Fruit fly (Drosophila melanogaster) whole organism, embryonic: ENCODE results near the gene NK7.1.
A peak's percentile ranks its signal among the peaks of the same experiment; 100 is the strongest.

ENCODE experiments used
- CG10267 ChIP-seq: fragments of 200-800 bp; sonication (Bioruptor generic); optimal IDR thresholded peaks from 2 replicates; lab custom pipeline; 2018; ENCODE audit warnings: missing biosample characterization, mild to moderate bottlenecking, missing genetic modification characterization, moderate library complexity
- CG10431 ChIP-seq: fragments of 200-800 bp; sonication (Bioruptor generic); optimal IDR thresholded peaks from 3 replicates; lab custom pipeline; 2018; ENCODE audit warnings: missing biosample characterization, mild to moderate bottlenecking, missing genetic modification characterization
- CG1603 ChIP-seq: fragments of 200-800 bp; sonication (Bioruptor generic); optimal IDR thresholded peaks from 2 replicates; lab custom pipeline; 2019; ENCODE audit warnings: missing biosample characterization, mild to moderate bottlenecking, missing genetic modification characterization, moderate library complexity
- CG16779 ChIP-seq: fragments of 200-800 bp; sonication (Bioruptor generic); IDR thresholded peaks from 2 replicates; pipeline ENCODE4 v1.3.6; 2022; ENCODE audit warnings: missing biosample characterization, missing genetic modification characterization
- CG17612 ChIP-seq: fragments of 200-800 bp; sonication (Bioruptor generic); IDR thresholded peaks from 2 replicates; pipeline ENCODE4 v1.3.6; 2022; ENCODE audit warnings: missing biosample characterization, missing genetic modification characterization
- CG31441 ChIP-seq: fragments of 200-800 bp; sonication (Bioruptor generic); IDR thresholded peaks from 2 replicates; pipeline ENCODE4 v1.3.6; 2022; ENCODE audit warnings: missing biosample characterization, missing genetic modification characterization
- CG3726 ChIP-seq: fragments of 200-800 bp; sonication (Bioruptor generic); IDR thresholded peaks from 3 replicates; pipeline ENCODE4, ENCODE4 v1.3.6; 2022; ENCODE audit warnings: missing biosample characterization, missing genetic modification characterization
- CG4854 ChIP-seq: fragments of 200-800 bp; sonication (Bioruptor generic); optimal IDR thresholded peaks from 2 replicates; lab custom pipeline; 2016; ENCODE audit warnings: missing biosample characterization, missing genetic modification characterization, inconsistent platforms
- CG6654 ChIP-seq: fragments of 200-800 bp; sonication (Bioruptor generic); optimal IDR thresholded peaks from 2 replicates; lab custom pipeline; 2017; ENCODE audit warnings: missing biosample characterization, mild to moderate bottlenecking, missing genetic modification characterization
- CG6854 ChIP-seq: fragments of 200-800 bp; sonication (Bioruptor generic); optimal IDR thresholded peaks from 3 replicates; lab custom pipeline; 2017; ENCODE audit warnings: missing biosample characterization, mild to moderate bottlenecking, missing genetic modification characterization
- CG9876 ChIP-seq: fragments of 200-800 bp; sonication (Bioruptor generic); optimal IDR thresholded peaks from 2 replicates; lab custom pipeline; 2016; ENCODE audit warnings: missing biosample characterization, missing genetic modification characterization
- CG9932 ChIP-seq: fragments of 200-800 bp; sonication (Bioruptor generic); IDR thresholded peaks from 2 replicates; pipeline ENCODE4 v1.3.6; 2022; ENCODE audit warnings: missing biosample characterization, missing genetic modification characterization
- D19A ChIP-seq: fragments of 200-800 bp; optimal IDR thresholded peaks from 3 replicates; lab custom pipeline; 2019; ENCODE audit warnings: missing biosample characterization, mild to moderate bottlenecking, missing genetic modification characterization, moderate library complexity
- D19B ChIP-seq: fragments of 200-800 bp; sonication (Bioruptor generic); optimal IDR thresholded peaks from 2 replicates; lab custom pipeline; 2017; ENCODE audit warnings: missing biosample characterization, mild to moderate bottlenecking, missing genetic modification characterization
- Fer2 ChIP-seq: fragments of 200-800 bp; sonication (Bioruptor generic); optimal IDR thresholded peaks from 2 replicates; lab custom pipeline; 2018; ENCODE audit warnings: missing biosample characterization, mild to moderate bottlenecking, missing genetic modification characterization, moderate library complexity
- Fer3 ChIP-seq: fragments of 200-800 bp; sonication (Bioruptor generic); optimal IDR thresholded peaks from 2 replicates; lab custom pipeline; 2018; ENCODE audit warnings: missing biosample characterization, mild to moderate bottlenecking, missing genetic modification characterization, moderate library complexity
- Gug ChIP-seq: fragments of 200-800 bp; sonication (Bioruptor generic); IDR thresholded peaks from 4 replicates; pipeline ENCODE4 v1.3.6; 2022; ENCODE audit warnings: missing biosample characterization, missing genetic modification characterization
- H15 ChIP-seq: fragments of 200-800 bp; sonication (Bioruptor generic); IDR thresholded peaks from 3 replicates; pipeline ENCODE4 v1.3.6; 2022; ENCODE audit warnings: missing biosample characterization, missing genetic modification characterization
- HLH54F ChIP-seq: fragments of 200-800 bp; sonication (Bioruptor generic); optimal IDR thresholded peaks from 3 replicates; lab custom pipeline; 2016; ENCODE audit warnings: missing biosample characterization, missing genetic modification characterization
- Hsf ChIP-seq: fragments of 200-800 bp; sonication (Bioruptor generic); optimal IDR thresholded peaks from 3 replicates; lab custom pipeline; 2016; ENCODE audit warnings: missing biosample characterization, missing genetic modification characterization
- Opbp ChIP-seq: fragments of 200-800 bp; sonication (Bioruptor generic); IDR thresholded peaks from 3 replicates; pipeline ENCODE4 v1.3.6; 2022; ENCODE audit warnings: missing biosample characterization, missing genetic modification characterization; ENCODE audit not compliant: partially characterized antibody
- Pdp1 ChIP-seq, 2 experiments: fragments of 200-800 bp; sonication (Bioruptor generic); optimal IDR thresholded peaks; 3 replicates each; lab custom pipeline; 2016; ENCODE audit warnings: missing biosample characterization in 2 of 2, missing genetic modification characterization in 2 of 2, mild to moderate bottlenecking in 1 of 2, moderate library complexity in 1 of 2
- Six4 ChIP-seq: fragments of 200-800 bp; sonication (Bioruptor generic); optimal IDR thresholded peaks from 2 replicates; lab custom pipeline; 2016; ENCODE audit warnings: missing biosample characterization, missing genetic modification characterization
- Stat92E ChIP-seq, 3 experiments: fragments of >200 bp in 2 of 3; fragments of 200-800 bp in 1 of 3; sonication (Bioruptor generic) in 1 of 3; optimal IDR thresholded peaks; 2 replicates each; lab custom pipeline; 2017 to 2019; ENCODE audit warnings: missing biosample characterization in 3 of 3, missing genetic modification characterization in 3 of 3, mild to moderate bottlenecking in 1 of 3, moderate library complexity in 1 of 3
- Tbp ChIP-seq: fragments of >200 bp; optimal IDR thresholded peaks from 2 replicates; lab custom pipeline; 2018; ENCODE audit warnings: missing biosample characterization, missing genetic modification characterization
- YL-1 ChIP-seq: fragments of 200-800 bp; sonication (Bioruptor generic); optimal IDR thresholded peaks from 3 replicates; lab custom pipeline; 2017; ENCODE audit warnings: missing biosample characterization, mild to moderate bottlenecking, missing genetic modification characterization
- amos ChIP-seq: fragments of 200-800 bp; sonication (Bioruptor generic); IDR thresholded peaks from 2 replicates; pipeline ENCODE4 v1.3.6; 2022; ENCODE audit warnings: missing biosample characterization, missing genetic modification characterization; ENCODE audit not compliant: partially characterized antibody
- bab2 ChIP-seq: fragments of 200-800 bp; sonication (Bioruptor generic); optimal IDR thresholded peaks from 2 replicates; lab custom pipeline; 2016; ENCODE audit warnings: missing biosample characterization, missing genetic modification characterization
- ci ChIP-seq: fragments of 200-800 bp; sonication (Bioruptor generic); IDR thresholded peaks from 3 replicates; pipeline ENCODE4 v1.3.6; 2022; ENCODE audit warnings: missing biosample characterization, missing genetic modification characterization
- danr ChIP-seq: fragments of 200-800 bp; sonication (Bioruptor generic); IDR thresholded peaks from 2 replicates; pipeline ENCODE4 v1.3.6; 2022; ENCODE audit warnings: missing biosample characterization, missing genetic modification characterization
- ewg ChIP-seq: fragments of 200-800 bp; sonication (Bioruptor generic); optimal IDR thresholded peaks from 3 replicates; lab custom pipeline; 2017; ENCODE audit warnings: mild to moderate bottlenecking, missing biosample characterization, missing genetic modification reagents, missing genetic modification characterization
- eyg ChIP-seq: fragments of 200-800 bp; sonication (Bioruptor generic); optimal IDR thresholded peaks from 3 replicates; lab custom pipeline; 2016; ENCODE audit warnings: missing biosample characterization, missing genetic modification characterization
- hth ChIP-seq: fragments of >200 bp; optimal IDR thresholded peaks from 2 replicates; lab custom pipeline; 2017; ENCODE audit warnings: inconsistent platforms
- inv ChIP-seq: fragments of 200-800 bp; sonication (Bioruptor generic); IDR thresholded peaks from 2 replicates; pipeline ENCODE4 v1.3.6; 2022; ENCODE audit warnings: missing biosample characterization, missing genetic modification characterization; ENCODE audit not compliant: partially characterized antibody
- klu ChIP-seq: fragments of 200-800 bp; sonication (Bioruptor generic); IDR thresholded peaks from 2 replicates; pipeline ENCODE4 v1.3.6; 2022; ENCODE audit warnings: missing biosample characterization, missing genetic modification characterization
- lab ChIP-seq: fragments of 200-800 bp; sonication (Bioruptor generic); optimal IDR thresholded peaks from 3 replicates; lab custom pipeline; 2017; ENCODE audit warnings: missing biosample characterization, missing genetic modification characterization, mild to moderate bottlenecking, moderate library complexity, missing genetic modification reagents
- lola ChIP-seq, 3 experiments: fragments of >200 bp in 2 of 3; fragments of 200-800 bp in 1 of 3; sonication (Bioruptor generic) in 1 of 3; optimal IDR thresholded peaks; 2 replicates each; lab custom pipeline; 2017 to 2019; ENCODE audit warnings: missing biosample characterization in 3 of 3, missing genetic modification characterization in 3 of 3, mild to moderate bottlenecking in 1 of 3, moderate library complexity in 1 of 3
- lov ChIP-seq, 2 experiments: fragments of 200-800 bp in 1 of 2; fragments of >200 bp in 1 of 2; sonication (Bioruptor generic) in 1 of 2; IDR thresholded peaks in 1 of 2; optimal IDR thresholded peaks in 1 of 2; 2 replicates in 1 of 2; 3 replicates in 1 of 2; pipeline versions ENCODE4 v1.3.6 to Lab custom; 2017 to 2022; ENCODE audit warnings: missing biosample characterization in 1 of 2, missing genetic modification characterization in 1 of 2
- mirr ChIP-seq: fragments of 200-800 bp; sonication (Bioruptor generic); optimal IDR thresholded peaks from 3 replicates; lab custom pipeline; 2018; ENCODE audit warnings: missing biosample characterization, mild to moderate bottlenecking, missing genetic modification characterization
- nau ChIP-seq: fragments of 200-800 bp; sonication (Bioruptor generic); optimal IDR thresholded peaks from 3 replicates; lab custom pipeline; 2017; ENCODE audit warnings: missing biosample characterization, mild to moderate bottlenecking, missing genetic modification characterization, missing genetic modification reagents
- p53 ChIP-seq: fragments of 200-800 bp; sonication (Bioruptor generic); optimal IDR thresholded peaks from 2 replicates; lab custom pipeline; 2016; ENCODE audit warnings: missing biosample characterization, missing genetic modification characterization
- pan ChIP-seq, 4 experiments: fragments of >200 bp in 3 of 4; fragments of 200-800 bp in 1 of 4; sonication (Bioruptor generic) in 1 of 4; optimal IDR thresholded peaks in 3 of 4; IDR thresholded peaks in 1 of 4; 2 replicates each; pipeline versions ENCODE4 v1.3.6 to Lab custom; 2017 to 2022; ENCODE audit warnings: missing biosample characterization in 2 of 4, missing genetic modification characterization in 2 of 4, mixed read lengths in 1 of 4
- pb ChIP-seq: fragments of 200-800 bp; sonication (Bioruptor generic); optimal IDR thresholded peaks from 3 replicates; lab custom pipeline; 2016; ENCODE audit warnings: missing biosample characterization, missing genetic modification characterization
- phol ChIP-seq: fragments of 200-800 bp; sonication (Bioruptor generic); optimal IDR thresholded peaks from 3 replicates; lab custom pipeline; 2018; ENCODE audit warnings: missing biosample characterization, mild to moderate bottlenecking, missing genetic modification characterization, moderate library complexity
- sisA ChIP-seq: fragments of 200-800 bp; sonication (Bioruptor generic); IDR thresholded peaks from 2 replicates; pipeline ENCODE4 v1.3.6; 2022; ENCODE audit warnings: missing biosample characterization, missing genetic modification characterization
- so ChIP-seq: fragments of 200-800 bp; sonication (Bioruptor generic); IDR thresholded peaks from 3 replicates; pipeline ENCODE4 v1.3.6; 2022; ENCODE audit warnings: missing biosample characterization, missing genetic modification characterization
- tna ChIP-seq: fragments of 200-800 bp; sonication (Bioruptor generic); IDR thresholded peaks from 2 replicates; pipeline ENCODE4 v1.3.6; 2022; ENCODE audit warnings: missing biosample characterization, missing genetic modification characterization; ENCODE audit not compliant: partially characterized antibody

NK7.1 gene

dm6 chr3R:14370199-14370933 is 2.4 kb downstream of the NK7.1 start (continued):
- TF ChIP-seq inv (GFP tag; lab: Robert Waterston, UW) (no peak), nau (peak; percentile 34), YL-1 (GFP tag; lab: Kevin White, UChicago) (no peak), CG17612 (peak; percentile 57; the same call in 1 of the 2 replicates), CG31441 (GFP tag; lab: Robert Waterston, UW) (peak; percentile 73), D19B (peak; percentile 13), CG9932 (GFP tag; lab: Robert Waterston, UW) (peak; percentile 72), tna (no peak), CG6654 (GFP tag; lab: Kevin White, UChicago) (no peak), sisA (GFP tag; lab: Robert Waterston, UW) (peak; percentile 85), phol (tag; lab: Kevin White, UChicago) (peak; percentile 77), Pdp1 (GFP tag; optimal IDR thresholded peaks at IDR 0.05; lab: Kevin White, UChicago) (peak; percentile 49 to 77), danr (GFP tag; lab: Robert Waterston, UW) (peak; percentile 39; the same call in 1 of the 2 replicates), CG3726 (0 out of 3 replicates have a peak, but pooled peaks have one; percentile 65), CG10267 (tag; lab: Kevin White, UChicago) (peak; percentile 51), CG4854 (peak; percentile 46), Six4 (GFP tag; lab: Kevin White, UChicago) (peak; percentile 48), amos (GFP tag; lab: Robert Waterston, UW) (no peak), CG16779 (GFP tag; lab: Robert Waterston, UW) (no peak), HLH54F (GFP tag; lab: Kevin White, UChicago) (peak; percentile 62), klu (GFP tag; lab: Robert Waterston, UW) (0 out of 2 replicates have a peak, but pooled peaks have one; percentile 17), CG10431 (no peak), eyg (GFP tag; lab: Kevin White, UChicago) (peak; percentile 40), mirr (GFP tag; lab: Kevin White, UChicago) (peak; percentile 66), ci (GFP tag; lab: Robert Waterston, UW) (peak; percentile 93), p53 (GFP tag; lab: Kevin White, UChicago) (peak; percentile 41), Stat92E (GFP tag; optimal IDR thresholded peaks at IDR 0.05; lab: Kevin White, UChicago) (no peak), hth (lab: Kevin White, UChicago) (no peak), CG1603 (peak; percentile 70), Gug (GFP tag; lab: Robert Waterston, UW) (peak; percentile 47; the same call in 1 of the 4 replicates), lab (peak; percentile 73), D19A (tag; lab: Kevin White, UChicago) (peak; percentile 38), pan (optimal IDR thresholded peaks at IDR 0.05; lab: Kevin White, UChicago) (no peak), pan (GFP tag; optimal IDR thresholded peaks at IDR 0.05 in 1 of 2, IDR thresholded peaks at IDR 0.05 in 1 of 2) (peak in 1 of 2 experiments; percentile 87), lov (optimal IDR thresholded peaks at IDR 0.05; lab: Kevin White, UChicago) (no peak), lov (GFP tag; IDR thresholded peaks at IDR 0.05; lab: Robert Waterston, UW) (peak; percentile 82), CG6854 (GFP tag; lab: Kevin White, UChicago) (peak; percentile 15), CG9876 (no peak), Fer2 (tag; lab: Kevin White, UChicago) (no peak), Opbp (GFP tag; lab: Robert Waterston, UW) (no peak), Hsf (GFP tag; lab: Kevin White, UChicago) (peak; percentile 85), pb (GFP tag; lab: Kevin White, UChicago) (peak; percentile 39), lola (GFP tag; optimal IDR thresholded peaks at IDR 0.05; lab: Kevin White, UChicago) (peak in 1 of 3 experiments; percentile 41), so (GFP tag; lab: Robert Waterston, UW) (peak; percentile 87), Fer3 (tag; lab: Kevin White, UChicago) (peak; percentile 43), H15 (peak; percentile 78), ewg (GFP tag; lab: Kevin White, UChicago) (peak; percentile 69), Tbp (GFP tag; lab: Kevin White, UChicago) (no peak), bab2 (GFP tag; lab: Kevin White, UChicago) (peak; percentile 83)
